Fruit fly (Drosophila melanogaster) Kc167 (cell line): ENCODE results near the gene CG14722.

Experiments
- h ChIP-seq: fragments of >200 bp; optimal IDR thresholded peaks from 3 replicates; lab custom pipeline; 2018; ENCODE audit warnings: missing external identifiers
- insv ChIP-seq: fragments of >200 bp; optimal IDR thresholded peaks from 3 replicates; lab custom pipeline; 2018; ENCODE audit warnings: missing external identifiers
- psq ChIP-seq: fragments of >200 bp; optimal IDR thresholded peaks from 2 replicates; lab custom pipeline; 2017; ENCODE audit warnings: missing external identifiers

DNA sequence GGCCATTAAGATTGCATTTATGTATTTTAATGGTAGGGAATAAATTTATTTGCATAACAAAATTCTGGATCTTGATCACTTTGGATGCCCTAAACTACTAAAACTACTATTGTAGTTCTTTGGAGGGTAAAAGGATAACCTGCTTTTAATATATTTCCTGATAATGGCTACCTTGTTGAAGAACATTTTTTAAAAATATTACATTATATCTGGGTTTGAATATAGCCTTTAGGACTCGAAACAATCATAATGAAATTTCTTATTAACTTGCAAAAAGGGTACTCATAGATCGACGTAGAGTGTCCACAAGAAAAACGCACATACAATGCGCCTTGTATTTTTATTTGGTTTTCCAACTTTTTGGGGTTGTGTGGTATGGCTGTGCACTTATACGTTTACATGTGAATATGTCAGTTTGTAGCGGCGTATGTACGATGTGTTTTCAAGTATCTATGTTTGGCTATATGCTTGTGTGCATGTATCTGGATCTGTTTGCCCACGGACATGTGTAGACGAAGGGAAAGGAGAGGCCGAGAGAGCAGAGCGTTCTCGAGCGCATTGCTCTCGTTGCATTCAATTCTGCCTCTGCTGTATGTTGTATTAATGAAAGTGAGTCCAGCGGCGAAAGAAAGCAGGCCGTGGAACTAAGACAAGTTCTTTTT, 37.8 kb downstream of the CG14722 start:
- TF ChIP-seq h (lab: Kevin White, UChicago) (no peak), insv (lab: Kevin White, UChicago) (no peak), psq (lab: Kevin White, UChicago) (no peak)
